Worm (Caenorhabditis elegans) whole organism, L1 larva: ENCODE data around the gene Y54H5A.2.

Experiments
- C34B4.2 ChIP-seq: sonication (generic microtip); optimal IDR thresholded peaks from 2 replicates; lab custom pipeline; 2017; ENCODE audit warnings: mild to moderate bottlenecking, missing genetic modification characterization, missing compliant biosample characterization
- F16B12.6 ChIP-seq: fragments of 150-350 bp; optimal IDR thresholded peaks from 2 replicates; lab custom pipeline; 2014; ENCODE audit warnings: missing biosample characterization, missing genetic modification characterization
- Y116A8C.19 ChIP-seq: sonication (generic microtip); optimal IDR thresholded peaks from 2 replicates; lab custom pipeline; 2016; ENCODE audit warnings: missing compliant biosample characterization, missing genetic modification characterization, borderline replicate concordance
- aha-1 ChIP-seq: fragments of 150-350 bp; optimal IDR thresholded peaks from 2 replicates; lab custom pipeline; 2014; ENCODE audit warnings: missing biosample characterization, missing genetic modification characterization
- blmp-1 ChIP-seq: fragments of 150-350 bp; optimal IDR thresholded peaks from 2 replicates; lab custom pipeline; 2014; ENCODE audit warnings: missing biosample characterization, missing genetic modification characterization
- ceh-88 ChIP-seq: fragments of 200-800 bp; sonication (Bioruptor generic); IDR thresholded peaks from 2 replicates; pipeline ENCODE4 v1.3.6; 2022; ENCODE audit warnings: missing genetic modification characterization, missing compliant biosample characterization
- ceh-90 ChIP-seq: sonication (generic microtip); optimal IDR thresholded peaks from 2 replicates; lab custom pipeline; 2016; ENCODE audit warnings: missing genetic modification characterization, missing compliant biosample characterization
- dpl-1 ChIP-seq, 3 experiments: fragments of 150-350 bp in 2 of 3; sonication (generic microtip) in 1 of 3; optimal IDR thresholded peaks; 2 replicates each; lab custom pipeline; 2014 to 2017; ENCODE audit warnings: missing biosample characterization in 3 of 3, missing genetic modification characterization in 3 of 3, missing genetic modification reagents in 3 of 3
- egl-13 ChIP-seq: sonication (generic microtip); optimal IDR thresholded peaks from 2 replicates; lab custom pipeline; 2016; ENCODE audit warnings: missing genotype, missing genetic modification reagents, missing genetic modification characterization, missing compliant biosample characterization
- egl-27 ChIP-seq, 2 experiments: fragments of 150-350 bp in 1 of 2; sonication (generic microtip); optimal IDR thresholded peaks; 3 replicates each; lab custom pipeline; 2017 to 2018; ENCODE audit warnings: missing biosample characterization in 2 of 2, missing genetic modification characterization in 2 of 2, missing genetic modification reagents in 2 of 2
- elt-2 ChIP-seq: sonication (generic microtip); optimal IDR thresholded peaks from 2 replicates; lab custom pipeline; 2016; ENCODE audit warnings: missing genetic modification characterization, mild to moderate bottlenecking, inconsistent platforms, missing compliant biosample characterization, missing genetic modification reagents
- elt-3 ChIP-seq, 6 experiments: fragments of 150-350 bp in 1 of 6; sonication (generic microtip); optimal IDR thresholded peaks; 2 replicates each; lab custom pipeline; 2017 to 2018; ENCODE audit warnings: missing biosample characterization in 6 of 6, missing genetic modification characterization in 6 of 6, inconsistent platforms in 1 of 6
- grh-1 ChIP-seq: fragments of 200-800 bp; sonication (Bioruptor generic); IDR thresholded peaks from 2 replicates; pipeline ENCODE4 v1.3.6; 2022; ENCODE audit warnings: missing genetic modification reagents, missing genetic modification characterization, missing compliant biosample characterization
- hlh-4 ChIP-seq: sonication (generic microtip); optimal IDR thresholded peaks from 2 replicates; lab custom pipeline; 2016; ENCODE audit warnings: mild to moderate bottlenecking, missing genetic modification characterization, missing compliant biosample characterization
- jun-1 ChIP-seq: fragments of 150-350 bp; optimal IDR thresholded peaks from 2 replicates; lab custom pipeline; 2014; ENCODE audit warnings: missing biosample characterization, missing genetic modification reagents, missing genetic modification characterization
- lin-15B ChIP-seq: fragments of 150-350 bp; sonication (generic microtip); optimal IDR thresholded peaks from 3 replicates; lab custom pipeline; 2014; ENCODE audit warnings: missing biosample characterization, missing genetic modification characterization
- lin-35 ChIP-seq, 2 experiments: fragments of 150-350 bp; optimal IDR thresholded peaks; 2 replicates each; lab custom pipeline; 2014; ENCODE audit warnings: missing biosample characterization in 2 of 2, missing genetic modification characterization in 2 of 2, missing genetic modification reagents in 2 of 2
- lin-39 ChIP-seq: fragments of 150-350 bp; optimal IDR thresholded peaks from 2 replicates; lab custom pipeline; 2014; ENCODE audit warnings: missing biosample characterization, missing genetic modification reagents, missing genetic modification characterization
- mab-9 ChIP-seq: fragments of 200-800 bp; sonication (Bioruptor generic); IDR thresholded peaks from 2 replicates; pipeline ENCODE4 v1.3.6; 2022; ENCODE audit warnings: missing genetic modification reagents, missing genetic modification characterization, missing compliant biosample characterization
- mef-2 ChIP-seq: fragments of 150-350 bp; optimal IDR thresholded peaks from 2 replicates; lab custom pipeline; 2014; ENCODE audit warnings: missing biosample characterization, missing genetic modification characterization
- nhr-12 ChIP-seq: sonication (generic microtip); optimal IDR thresholded peaks from 2 replicates; lab custom pipeline; 2017; ENCODE audit warnings: missing biosample characterization, missing genetic modification characterization
- nhr-71 ChIP-seq: sonication (generic microtip); optimal IDR thresholded peaks from 2 replicates; lab custom pipeline; 2016; ENCODE audit warnings: mild to moderate bottlenecking, missing genetic modification characterization, moderate library complexity, missing compliant biosample characterization
- nhr-76 ChIP-seq: sonication (generic microtip); optimal IDR thresholded peaks from 2 replicates; lab custom pipeline; 2017; ENCODE audit warnings: missing biosample characterization, missing genetic modification characterization
- nhr-77 ChIP-seq: fragments of 150-350 bp; optimal IDR thresholded peaks from 2 replicates; lab custom pipeline; 2014; ENCODE audit warnings: missing biosample characterization, missing genetic modification characterization
- nhr-85 ChIP-seq: sonication (generic microtip); peaks from one replicate; lab custom pipeline; 2016; ENCODE audit warnings: missing genetic modification characterization, inconsistent platforms, missing compliant biosample characterization
- nhr-90 ChIP-seq: sonication (generic microtip); optimal IDR thresholded peaks from 2 replicates; lab custom pipeline; 2016; ENCODE audit warnings: mild to moderate bottlenecking, missing genetic modification characterization, missing compliant biosample characterization; ENCODE audit not compliant: poor library complexity
- skn-1 ChIP-seq: fragments of 150-350 bp; optimal IDR thresholded peaks from 2 replicates; lab custom pipeline; 2014; ENCODE audit warnings: missing biosample characterization, missing genetic modification characterization
- sox-4 ChIP-seq: sonication (generic microtip); optimal IDR thresholded peaks from 2 replicates; lab custom pipeline; 2016; ENCODE audit warnings: missing genetic modification characterization, missing compliant biosample characterization
- swsn-7 ChIP-seq: sonication (generic microtip); optimal IDR thresholded peaks from 2 replicates; lab custom pipeline; 2016; ENCODE audit warnings: missing genetic modification characterization, missing compliant biosample characterization
- tbx-2 ChIP-seq: sonication (generic microtip); optimal IDR thresholded peaks from 2 replicates; lab custom pipeline; 2016; ENCODE audit warnings: missing genetic modification characterization, missing compliant biosample characterization
- tlp-1 ChIP-seq: fragments of 150-350 bp; optimal IDR thresholded peaks from 2 replicates; lab custom pipeline; 2014; ENCODE audit warnings: missing biosample characterization, missing genetic modification characterization
- unc-130 ChIP-seq: fragments of 150-350 bp; optimal IDR thresholded peaks from 2 replicates; lab custom pipeline; 2017; ENCODE audit warnings: missing biosample characterization, missing genetic modification characterization, inconsistent platforms
- unc-62 ChIP-seq: fragments of 150-350 bp; optimal IDR thresholded peaks from 2 replicates; lab custom pipeline; 2014; ENCODE audit warnings: missing biosample characterization, missing genetic modification reagents, missing genetic modification characterization
- zip-4 ChIP-seq: fragments of 200-800 bp; sonication (Bioruptor generic); optimal IDR thresholded peaks from 2 replicates; lab custom pipeline; 2018; ENCODE audit warnings: mild to moderate bottlenecking, missing genetic modification characterization, moderate library complexity, missing compliant biosample characterization
- ztf-11 ChIP-seq, 2 experiments: sonication (generic microtip); optimal IDR thresholded peaks; 2 replicates each; lab custom pipeline; 2016 to 2017; ENCODE audit warnings: missing genetic modification characterization in 2 of 2, missing biosample characterization in 1 of 2, missing compliant biosample characterization in 1 of 2
- ztf-4 ChIP-seq: fragments of 150-350 bp; optimal IDR thresholded peaks from 2 replicates; lab custom pipeline; 2014; ENCODE audit warnings: missing biosample characterization, missing genetic modification characterization

Gene Y54H5A.2

DNA sequence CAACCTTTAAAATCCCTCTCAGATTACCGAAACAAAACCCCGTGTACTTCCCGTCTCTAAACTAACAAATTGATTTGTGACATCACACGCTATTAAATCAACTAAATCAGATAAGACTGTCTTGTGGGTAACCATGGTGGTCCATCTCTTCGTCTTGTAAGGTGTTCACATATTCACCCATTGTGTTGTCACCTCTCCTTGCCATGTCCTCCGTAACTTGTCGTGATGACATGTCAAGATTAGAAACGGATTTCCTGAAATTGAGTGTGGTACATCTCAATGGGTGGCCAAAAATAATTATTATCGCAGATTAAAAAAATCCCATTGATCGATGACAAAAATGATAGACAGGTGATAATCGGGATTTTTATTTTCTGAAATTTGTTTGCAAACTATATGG is 25.0 kb downstream of the Y54H5A.2 start:
- no peak for TF ChIP-seq sox-4 (tag; lab: Kevin White, UChicago)
- no peak for TF ChIP-seq tlp-1 (tag; lab: Kevin White, UChicago)
- TF ChIP-seq lin-35 (GFP tag; optimal IDR thresholded peaks at IDR 0.05; lab: Kevin White, UChicago), result no peak
- no peak for TF ChIP-seq mef-2
- TF ChIP-seq elt-3 (tag; optimal IDR thresholded peaks at IDR 0.05; lab: Kevin White, UChicago), result no peak
- TF ChIP-seq swsn-7 (tag; lab: Kevin White, UChicago), result no peak
- no peak for TF ChIP-seq ceh-90 (tag; lab: Kevin White, UChicago)
- no peak for TF ChIP-seq nhr-71 (tag; lab: Kevin White, UChicago)
- TF ChIP-seq hlh-4 (tag; lab: Kevin White, UChicago), result no peak
- no peak for TF ChIP-seq nhr-76 (tag; lab: Kevin White, UChicago)
- TF ChIP-seq C34B4.2 (tag; lab: Kevin White, UChicago), result no peak

DNA sequence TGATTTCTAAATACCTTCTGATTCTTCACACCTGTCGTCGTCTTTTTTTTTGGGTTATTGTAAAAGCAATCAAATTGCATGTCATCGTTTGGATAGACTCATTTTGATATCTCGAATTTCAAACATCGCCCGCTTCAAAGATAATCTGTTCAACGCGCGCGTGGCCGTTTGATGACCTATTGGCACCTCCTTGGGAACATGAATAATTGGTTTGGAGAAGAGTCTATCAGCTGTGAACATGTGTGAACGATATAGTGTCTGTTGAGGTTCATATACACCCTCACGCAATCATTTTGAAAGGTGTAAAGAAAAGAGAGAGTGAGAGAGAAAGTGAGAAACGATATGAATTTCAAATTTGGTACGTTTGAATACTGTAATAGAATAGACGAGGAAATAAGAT is 28.8 kb downstream of the Y54H5A.2 start:
- TF ChIP-seq tbx-2 (peak; percentile 96), ztf-11 (tag; optimal IDR thresholded peaks at IDR 0.05; lab: Kevin White, UChicago) (peak in 1 of 2 experiments; percentile 52), skn-1 (no peak)

DNA sequence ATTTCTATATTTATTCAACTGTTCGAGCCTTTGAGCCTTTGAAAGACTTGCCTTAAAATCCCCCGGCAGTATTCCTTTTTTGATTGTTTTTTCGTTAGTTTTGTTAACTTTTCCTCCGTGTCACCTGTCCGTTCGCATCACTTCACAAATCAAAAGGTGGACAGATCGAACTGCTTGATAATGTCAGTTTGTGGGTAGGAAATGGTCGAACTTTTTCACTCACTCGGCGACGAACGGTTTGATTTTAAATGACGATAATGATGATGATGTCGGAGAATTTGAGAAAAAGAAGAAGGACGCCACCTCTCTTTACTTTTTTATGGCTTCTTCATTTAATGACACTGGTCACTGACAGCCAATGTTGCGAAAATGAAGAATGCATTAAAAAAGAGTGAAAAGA is 30.3 kb downstream of the Y54H5A.2 start:
- TF ChIP-seq nhr-12 (tag; lab: Kevin White, UChicago) (no peak), Y116A8C.19 (tag; lab: Kevin White, UChicago) (no peak), egl-13 (tag; lab: Kevin White, UChicago) (no peak)

DNA sequence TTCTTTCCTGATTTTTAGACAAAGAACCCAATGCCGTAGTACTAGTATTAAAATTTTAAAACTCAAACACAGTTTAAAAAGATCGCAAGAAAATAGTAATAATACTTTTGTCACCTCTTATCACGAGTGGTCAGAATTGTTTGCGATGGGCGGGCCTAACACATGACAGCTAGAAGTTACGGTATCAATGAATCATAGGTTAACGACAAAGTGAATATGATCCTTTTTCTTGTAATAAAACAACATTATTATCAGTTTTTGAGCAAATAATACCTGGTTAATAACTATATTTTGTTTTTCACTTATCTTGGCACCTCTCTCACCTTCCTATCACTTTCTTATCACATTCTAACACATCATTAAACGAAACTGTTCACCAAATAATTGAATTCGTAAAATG is 36.4 kb downstream of the Y54H5A.2 start:
- TF ChIP-seq unc-130 (tag; lab: Kevin White, UChicago) (no peak), elt-2 (tag; lab: Kevin White, UChicago) (peak; percentile 14)

DNA sequence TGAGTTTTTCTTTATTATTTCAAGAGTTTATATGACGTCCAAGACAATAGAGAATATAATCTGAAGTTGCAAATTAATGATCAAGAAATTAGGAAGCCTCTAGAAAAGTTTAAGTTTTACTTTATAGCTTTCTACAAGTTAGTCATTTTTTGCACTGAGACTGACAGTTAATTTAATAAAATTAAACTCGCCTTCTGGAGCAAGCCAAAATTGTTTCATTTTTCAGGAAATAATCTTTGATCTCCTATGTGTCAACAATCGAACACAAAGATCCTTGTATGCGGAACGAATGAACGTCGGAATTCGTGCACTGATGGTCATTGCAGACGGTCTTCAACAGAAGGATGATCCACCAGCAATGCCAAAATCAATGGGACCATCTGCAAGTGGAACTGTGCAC is 37.0 kb downstream of the Y54H5A.2 start:
- TF ChIP-seq zip-4 (GFP tag; lab: Kevin White, UChicago) (no peak), ztf-4 (tag; lab: Kevin White, UChicago) (no peak), ceh-90 (tag; lab: Kevin White, UChicago) (no peak), jun-1 (tag; lab: Kevin White, UChicago) (no peak), mab-9 (no peak), nhr-90 (tag; lab: Kevin White, UChicago) (no peak), blmp-1 (tag; lab: Kevin White, UChicago) (no peak), ceh-88 (GFP tag; lab: Robert Waterston, UW) (no peak), unc-130 (tag; lab: Kevin White, UChicago) (no peak), nhr-77 (tag; lab: Kevin White, UChicago) (no peak), F16B12.6 (tag; lab: Kevin White, UChicago) (no peak), nhr-85 (tag; lab: Kevin White, UChicago) (no peak), dpl-1 (GFP tag; optimal IDR thresholded peaks at IDR 0.05; lab: Kevin White, UChicago) (no peak), lin-15B (no peak), aha-1 (tag; lab: Kevin White, UChicago) (no peak), unc-62 (GFP tag; lab: Kevin White, UChicago) (no peak), C34B4.2 (tag; lab: Kevin White, UChicago) (no peak), grh-1 (GFP tag; lab: Robert Waterston, UW) (no peak), lin-39 (tag; lab: Kevin White, UChicago) (no peak), egl-27 (tag; optimal IDR thresholded peaks at IDR 0.05; lab: Kevin White, UChicago) (no peak)
- TF ChIP-seq, all 84 proteins: peak for 0
